Worm (Caenorhabditis elegans): ENCODE results near the gene srsx-16.

DNA sequence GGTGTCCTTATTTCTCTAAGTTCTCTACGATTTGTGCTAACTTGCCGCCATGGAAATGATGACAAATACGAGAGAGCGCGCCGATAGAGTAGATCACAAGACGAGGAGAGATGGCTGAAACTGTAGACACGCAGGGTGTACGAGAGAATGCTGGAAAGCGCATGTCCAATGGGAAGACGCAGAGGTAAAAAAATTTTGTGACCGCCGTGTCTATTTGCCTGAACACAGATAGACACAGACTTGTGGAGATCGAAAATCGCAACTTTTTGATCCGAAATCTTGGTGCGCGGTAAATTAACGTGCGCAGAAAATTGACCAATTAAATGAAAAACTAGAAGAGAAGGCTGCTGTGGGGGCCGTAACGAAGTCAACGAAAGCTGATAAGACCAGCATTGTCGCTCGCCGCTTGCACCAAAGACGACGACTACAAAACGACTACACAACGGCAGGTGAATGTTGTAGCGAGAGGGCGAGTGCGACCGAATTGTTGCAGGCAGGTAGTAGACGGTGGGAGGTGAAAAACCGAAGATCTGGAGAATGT lies 37.7 kb upstream of the srsx-16 start:
- TF ChIP-seq ceh-13 (GFP tag; optimal IDR thresholded peaks at IDR 0.05) (no peak), ama-1 (optimal IDR thresholded peaks at IDR 0.05) (no peak), scrt-1 (GFP tag; IDR thresholded peaks at IDR 0.05) (no peak), tbx-37 (GFP tag; conservative IDR thresholded peaks at IDR 0.05) (no peak), hnd-1 (tag; optimal IDR thresholded peaks at IDR 0.05) (no peak), tra-4 (tag; optimal IDR thresholded peaks at IDR 0.05) (no peak), pes-1 (GFP tag; IDR thresholded peaks at IDR 0.05) (no peak), ets-7 (tag; optimal IDR thresholded peaks at IDR 0.05) (no peak), tbx-11 (GFP tag; IDR thresholded peaks at IDR 0.05) (no peak), flt-1 (GFP tag; IDR thresholded peaks at IDR 0.05) (no peak)
